Worm (Caenorhabditis elegans): ENCODE results near the gene unc-26.

Gene unc-26

DNA sequence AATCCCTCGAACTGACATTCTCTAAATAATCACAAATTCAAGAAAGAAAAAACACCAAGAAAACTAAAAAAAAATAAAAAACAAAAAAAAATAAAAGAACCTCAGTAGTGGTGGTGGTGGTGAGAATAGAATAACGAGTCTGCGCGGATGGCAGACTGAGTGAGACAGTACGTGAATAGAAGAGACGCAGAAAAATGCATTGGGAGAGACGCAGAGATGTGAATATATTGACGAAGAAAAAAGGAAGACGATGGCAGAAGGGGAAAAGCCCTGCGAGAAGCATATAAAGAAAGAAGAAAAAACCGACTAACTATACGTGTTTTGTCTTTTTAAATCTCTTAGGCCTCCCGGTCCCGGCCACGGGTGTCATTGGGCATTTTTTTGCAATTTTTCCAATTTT, at the start of gene unc-26:
Gene unc-26 (minus strand): TSS at position 23 of the 400 bp plus-strand sequence.
- TF ChIP-seq skn-1 (tag; optimal IDR thresholded peaks at IDR 0.05) (no peak), ceh-82 (tag; optimal IDR thresholded peaks at IDR 0.05) (no peak), nhr-76 (tag; optimal IDR thresholded peaks at IDR 0.05) (no peak), eor-1 (tag; optimal IDR thresholded peaks at IDR 0.05) (no peak), nhr-67 (tag; optimal IDR thresholded peaks at IDR 0.05) (no peak), unc-39 (tag; optimal IDR thresholded peaks at IDR 0.05) (no peak), nhr-12 (tag; optimal IDR thresholded peaks at IDR 0.05) (no peak), nhr-11 (tag; optimal IDR thresholded peaks at IDR 0.05) (no peak), ama-1 (optimal IDR thresholded peaks at IDR 0.05) (no peak), ZK546.5 (tag; optimal IDR thresholded peaks at IDR 0.05) (no peak), elt-2 (tag; optimal IDR thresholded peaks at IDR 0.05) (no peak), nhr-237 (tag; optimal IDR thresholded peaks at IDR 0.05) (no peak), unc-62 (GFP tag; optimal IDR thresholded peaks at IDR 0.05) (no peak), nhr-23 (tag; optimal IDR thresholded peaks at IDR 0.05) (no peak), hmg-11 (tag; optimal IDR thresholded peaks at IDR 0.05) (peak; percentile 86), zag-1 (tag; optimal IDR thresholded peaks at IDR 0.05) (no peak), fkh-2 (tag; optimal IDR thresholded peaks at IDR 0.05) (no peak), egl-5 (tag; optimal IDR thresholded peaks at IDR 0.05) (peak; percentile 71), mdl-1 (tag; optimal IDR thresholded peaks at IDR 0.05) (no peak), ceh-9 (tag; optimal IDR thresholded peaks at IDR 0.05) (no peak), fkh-10 (GFP tag; optimal IDR thresholded peaks at IDR 0.05) (no peak), lsy-12 (tag; optimal IDR thresholded peaks at IDR 0.05) (no peak), nfya-1 (tag; optimal IDR thresholded peaks at IDR 0.05; ENCODE audit: insufficient read depth) (peak; percentile 80), elt-1 (tag; optimal IDR thresholded peaks at IDR 0.05) (no peak), ceh-16 (tag; optimal IDR thresholded peaks at IDR 0.05) (no peak), nhr-28 (tag; optimal IDR thresholded peaks at IDR 0.05) (no peak), lin-15B (tag; optimal IDR thresholded peaks at IDR 0.05) (peak; percentile 17), R02D3.7 (tag; optimal IDR thresholded peaks at IDR 0.05) (no peak), jun-1 (tag; optimal IDR thresholded peaks at IDR 0.05) (no peak), elt-3 (tag; optimal IDR thresholded peaks at IDR 0.05) (no peak), lin-39 (tag; optimal IDR thresholded peaks at IDR 0.05) (peak; percentile 22)

DNA sequence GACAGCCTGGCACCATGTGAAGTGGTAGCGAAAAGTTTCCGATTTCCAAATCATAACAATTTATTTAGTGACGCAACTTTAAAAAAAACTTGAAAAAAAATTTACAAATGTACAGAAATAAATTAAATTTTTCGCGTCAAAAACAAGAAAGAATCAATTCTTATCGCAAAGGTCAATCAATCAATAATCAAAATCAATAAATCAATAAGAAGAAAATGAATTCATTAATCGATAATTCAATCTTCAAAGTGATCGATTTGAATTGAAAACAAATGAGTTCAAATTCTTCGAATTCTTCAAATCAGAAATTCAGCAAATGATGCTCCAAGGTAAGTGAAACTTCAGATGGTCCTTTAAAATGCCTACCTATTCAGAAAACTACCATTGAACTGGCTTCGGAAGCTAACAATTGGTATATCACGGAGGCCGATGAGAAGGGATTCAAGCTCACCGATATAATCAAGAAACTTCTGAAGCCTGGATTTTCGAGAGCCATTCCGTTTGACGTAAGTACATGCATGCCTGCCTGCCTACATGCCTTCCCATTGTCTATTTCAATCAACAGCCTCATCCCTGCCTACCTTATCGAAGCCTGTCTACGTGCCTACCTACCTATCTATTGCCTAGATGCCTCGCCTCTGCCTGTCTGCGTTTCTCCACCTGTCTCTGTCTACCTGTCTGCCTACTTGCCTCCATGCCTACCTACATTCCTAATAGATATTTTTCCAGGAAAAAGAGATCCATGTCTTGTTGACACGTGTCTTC, 47.8 kb upstream of the unc-26 start:
- TF ChIP-seq elt-2 (tag; optimal IDR thresholded peaks at IDR 0.05) = no peak
- peak; percentile 91 for TF ChIP-seq ceh-28 (tag; optimal IDR thresholded peaks at IDR 0.05)
- no peak for TF ChIP-seq hmg-11 (tag; optimal IDR thresholded peaks at IDR 0.05)

DNA sequence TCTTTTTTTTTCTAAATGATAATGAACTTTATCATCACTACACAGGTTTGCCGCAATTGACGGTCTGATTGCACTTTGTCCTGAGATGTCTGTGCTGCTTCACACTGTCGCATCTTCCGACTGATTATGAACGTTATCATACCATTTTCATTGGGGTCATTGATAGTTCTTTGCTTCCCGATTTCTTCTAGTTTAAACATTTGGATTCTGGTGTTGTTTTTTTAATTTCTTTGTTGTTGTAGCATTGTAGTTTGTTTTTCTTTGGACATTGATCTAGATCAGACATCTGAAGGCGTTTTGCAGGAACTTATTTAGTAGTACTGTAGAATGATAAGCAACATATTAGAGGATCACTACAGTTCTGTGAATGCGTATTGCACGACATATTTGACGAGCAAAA, 46.5 kb upstream of the unc-26 start:
- TF ChIP-seq ztf-4 (tag; optimal IDR thresholded peaks at IDR 0.05) (no peak), mml-1 (tag; optimal IDR thresholded peaks at IDR 0.05) (no peak), egl-27 (tag; optimal IDR thresholded peaks at IDR 0.05) (no peak), eor-1 (tag; optimal IDR thresholded peaks at IDR 0.05) (no peak), ama-1 (optimal IDR thresholded peaks at IDR 0.05) (no peak), hmg-11 (tag; optimal IDR thresholded peaks at IDR 0.05) (no peak), ztf-11 (tag; optimal IDR thresholded peaks at IDR 0.05) (no peak), fkh-10 (GFP tag; optimal IDR thresholded peaks at IDR 0.05) (no peak), nhr-12 (tag; optimal IDR thresholded peaks at IDR 0.05) (no peak), lsy-12 (tag; optimal IDR thresholded peaks at IDR 0.05) (peak; percentile 27), ZK546.5 (tag; optimal IDR thresholded peaks at IDR 0.05) (no peak), pqm-1 (tag; optimal IDR thresholded peaks at IDR 0.05) (peak; percentile 98), ceh-82 (tag; optimal IDR thresholded peaks at IDR 0.05) (no peak), daf-12 (tag; optimal IDR thresholded peaks at IDR 0.05) (no peak), nhr-76 (tag; optimal IDR thresholded peaks at IDR 0.05) (peak; percentile 86), aly-2 (tag; optimal IDR thresholded peaks at IDR 0.05) (no peak), elt-1 (tag; optimal IDR thresholded peaks at IDR 0.05) (no peak), nhr-237 (tag; optimal IDR thresholded peaks at IDR 0.05) (no peak), pha-4 (tag; optimal IDR thresholded peaks at IDR 0.05) (peak; percentile 68), elt-2 (tag; optimal IDR thresholded peaks at IDR 0.05) (peak; percentile 98), nfya-1 (tag; optimal IDR thresholded peaks at IDR 0.05; ENCODE audit: insufficient read depth) (peak; percentile 14), ceh-28 (tag; optimal IDR thresholded peaks at IDR 0.05) (peak; percentile 61), jun-1 (tag; optimal IDR thresholded peaks at IDR 0.05) (peak; percentile 71), sea-2 (GFP tag; optimal IDR thresholded peaks at IDR 0.05) (no peak), egl-5 (tag; optimal IDR thresholded peaks at IDR 0.05) (no peak), lin-39 (tag; optimal IDR thresholded peaks at IDR 0.05) (no peak), unc-39 (tag; optimal IDR thresholded peaks at IDR 0.05) (no peak), unc-62 (GFP tag; optimal IDR thresholded peaks at IDR 0.05) (no peak), elt-3 (tag; optimal IDR thresholded peaks at IDR 0.05) (peak; percentile 36 to 77 (median 50)), nhr-28 (tag; optimal IDR thresholded peaks at IDR 0.05) (no peak), nhr-77 (tag; optimal IDR thresholded peaks at IDR 0.05) (no peak), fkh-2 (tag; optimal IDR thresholded peaks at IDR 0.05) (no peak), snpc-4 (tag; optimal IDR thresholded peaks at IDR 0.05) (no peak), nhr-67 (tag; optimal IDR thresholded peaks at IDR 0.05) (no peak), mdl-1 (tag; optimal IDR thresholded peaks at IDR 0.05) (no peak), nhr-11 (tag; optimal IDR thresholded peaks at IDR 0.05) (peak; percentile 13), nhr-43 (tag; optimal IDR thresholded peaks at IDR 0.05; ENCODE audit: poor library complexity, severe bottlenecking) (peak; percentile 83), nhr-25 (tag; optimal IDR thresholded peaks at IDR 0.05) (peak; percentile 20), lin-15B (tag; optimal IDR thresholded peaks at IDR 0.05) (no peak), R02D3.7 (tag; optimal IDR thresholded peaks at IDR 0.05) (peak; percentile 20), nhr-23 (tag; optimal IDR thresholded peaks at IDR 0.05) (peak; percentile 72)

Data from whole organism, L3 larva.